Worm (Caenorhabditis elegans) whole organism, L1 larva: Measurements from ENCODE around the gene F19B10.1.

Experiments
- aly-2 ChIP-seq: fragments of 150-350 bp; optimal IDR thresholded peaks from 2 replicates; lab custom pipeline; 2014; ENCODE audit warnings: missing biosample characterization, missing genetic modification characterization
- ces-1 ChIP-seq: fragments of 150-350 bp; optimal IDR thresholded peaks from 2 replicates; lab custom pipeline; 2014; ENCODE audit warnings: missing biosample characterization, missing genetic modification reagents, missing genetic modification characterization
- nhr-76 ChIP-seq: sonication (generic microtip); optimal IDR thresholded peaks from 2 replicates; lab custom pipeline; 2017; ENCODE audit warnings: missing biosample characterization, missing genetic modification characterization
- tbx-2 ChIP-seq: sonication (generic microtip); optimal IDR thresholded peaks from 2 replicates; lab custom pipeline; 2016; ENCODE audit warnings: missing genetic modification characterization, missing compliant biosample characterization

- TF ChIP-seq nhr-76 (tag; lab: Kevin White, UChicago) = no peak
- TF ChIP-seq tbx-2 (tag; lab: Kevin White, UChicago) = no peak
- TF ChIP-seq aly-2 (tag; lab: Kevin White, UChicago) = no peak
- no peak for TF ChIP-seq ces-1 (GFP tag; lab: Kevin White, UChicago)
Observed at ce11 chrII:3694664-3695063, 11.7 kb downstream of the F19B10.1 start, which contains the start of gene srx-102.
